Worm (Caenorhabditis elegans): Measurements from ENCODE around the gene byn-1.
A peak's percentile ranks its signal among the peaks of the same experiment; 100 is the strongest.

byn-1 gene

ce11 chrIII:6973682-6974081, 41.9 kb downstream of the byn-1 start, which contains the start of gene F31E3.2:
TSS of gene F31E3.2 (plus strand) at chrIII:6973982.
- TF ChIP-seq ceh-48 (tag; optimal IDR thresholded peaks at IDR 0.05) (peak; percentile 22), pax-1 (tag; optimal IDR thresholded peaks at IDR 0.05) (no peak)

- TF ChIP-seq pha-2 (tag; optimal IDR thresholded peaks at IDR 0.05) (no peak), ztf-16 (tag; optimal IDR thresholded peaks at IDR 0.05) (no peak), hlh-13 (GFP tag; optimal IDR thresholded peaks at IDR 0.05) (no peak), che-1 (tag; optimal IDR thresholded peaks at IDR 0.05) (no peak), gmeb-2 (tag; optimal IDR thresholded peaks at IDR 0.05) (no peak), sdc-2 (tag; optimal IDR thresholded peaks at IDR 0.05) (no peak), pha-4 (tag; optimal IDR thresholded peaks at IDR 0.05) (no peak), C08G9.2 (tag; optimal IDR thresholded peaks at IDR 0.05) (no peak), tbx-2 (tag; optimal IDR thresholded peaks at IDR 0.05) (no peak), nfya-1 (tag; optimal IDR thresholded peaks at IDR 0.05) (no peak), ttx-3 (tag; optimal IDR thresholded peaks at IDR 0.05) (no peak), ceh-18 (tag; optimal IDR thresholded peaks at IDR 0.05) (no peak), pat-9 (tag; optimal IDR thresholded peaks at IDR 0.05) (no peak), ceh-6 (GFP tag; optimal IDR thresholded peaks at IDR 0.05) (no peak), fax-1 (tag; optimal IDR thresholded peaks at IDR 0.05) (no peak), sox-4 (tag; optimal IDR thresholded peaks at IDR 0.05) (no peak), mec-3 (tag; optimal IDR thresholded peaks at IDR 0.05; ENCODE audit: borderline replicate concordance) (no peak), ceh-22 (tag; optimal IDR thresholded peaks at IDR 0.05) (no peak), K02D7.2 (tag; optimal IDR thresholded peaks at IDR 0.05) (no peak), C38D4.7 (GFP tag; optimal IDR thresholded peaks at IDR 0.05) (no peak)
Measured at ce11 chrIII:6974952-6975351, 43.2 kb downstream of the byn-1 start.

- no peak for TF ChIP-seq pha-2 (tag; optimal IDR thresholded peaks at IDR 0.05)
- peak; percentile 37 for TF ChIP-seq ceh-34 (tag; optimal IDR thresholded peaks at IDR 0.05)
- peak; percentile 60 for TF ChIP-seq tbx-2 (tag; optimal IDR thresholded peaks at IDR 0.05)
- peak; percentile 65 for TF ChIP-seq ceh-31 (tag; optimal IDR thresholded peaks at IDR 0.05)
- peak; percentile 10 for TF ChIP-seq pat-9 (tag; optimal IDR thresholded peaks at IDR 0.05)
- no peak for TF ChIP-seq ceh-22 (tag; optimal IDR thresholded peaks at IDR 0.05)
- peak; percentile 100 for TF ChIP-seq unc-55 (GFP tag; optimal IDR thresholded peaks at IDR 0.05)
- TF ChIP-seq hlh-8 (tag; optimal IDR thresholded peaks at IDR 0.05), result peak; percentile 94
- no peak for TF ChIP-seq nhr-232 (tag; optimal IDR thresholded peaks at IDR 0.05)
- no peak for TF ChIP-seq ets-4 (tag; optimal IDR thresholded peaks at IDR 0.05)
- no peak for TF ChIP-seq C38D4.7 (GFP tag; optimal IDR thresholded peaks at IDR 0.05)
- TF ChIP-seq elt-4 (tag; optimal IDR thresholded peaks at IDR 0.05), result no peak
- peak; percentile 62 for TF ChIP-seq ref-2 (tag; optimal IDR thresholded peaks at IDR 0.05)
- TF ChIP-seq npax-4 (tag; optimal IDR thresholded peaks at IDR 0.05), result no peak
- peak; percentile 56 for TF ChIP-seq hlh-30 (tag; optimal IDR thresholded peaks at IDR 0.05; ENCODE audit: insufficient read depth)
- no peak for TF ChIP-seq sox-2 (GFP tag; IDR thresholded peaks at IDR 0.05)
- TF ChIP-seq nhr-11 (tag; optimal IDR thresholded peaks at IDR 0.05), result no peak
- peak; percentile 18 for TF ChIP-seq ceh-18 (tag; optimal IDR thresholded peaks at IDR 0.05)
- TF ChIP-seq dmd-4 (tag; optimal IDR thresholded peaks at IDR 0.05; ENCODE audit: borderline replicate concordance), result no peak
- TF ChIP-seq rnt-1 (tag; optimal IDR thresholded peaks at IDR 0.05), result peak; percentile 39
- TF ChIP-seq ceh-19 (GFP tag; optimal IDR thresholded peaks at IDR 0.05), result no peak
- TF ChIP-seq nfya-1 (tag; optimal IDR thresholded peaks at IDR 0.05), result peak; percentile 60
Measured at ce11 chrIII:6978875-6979274, 47.1 kb downstream of the byn-1 start.

DNA sequence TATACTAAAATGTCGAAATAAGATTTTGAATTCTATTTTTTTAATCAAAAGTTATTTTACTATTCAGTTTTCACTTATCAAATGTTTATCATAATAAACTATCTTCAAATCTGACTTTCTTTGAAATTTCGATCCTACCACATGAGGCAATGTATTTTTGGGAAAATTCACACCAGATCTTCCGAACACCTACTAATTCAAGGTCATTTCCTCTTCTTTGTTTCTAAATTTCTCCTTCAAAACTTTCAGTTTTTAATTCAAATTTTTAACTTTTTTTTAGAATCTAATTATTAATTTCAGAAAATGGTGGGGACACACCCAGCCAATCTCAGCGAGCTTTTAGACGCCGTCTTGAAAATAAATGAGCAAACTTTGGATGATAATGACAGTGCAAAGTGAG, 47.8 kb downstream of the byn-1 start, which contains the start of gene ceh-20:
TSS of gene ceh-20 (plus strand) at position 301 of the 400 bp plus-strand sequence.
- TF ChIP-seq unc-86 (tag; optimal IDR thresholded peaks at IDR 0.05), result no peak
- TF ChIP-seq unc-55 (GFP tag; optimal IDR thresholded peaks at IDR 0.05), result no peak
- TF ChIP-seq Y22D7AL.16 (tag; optimal IDR thresholded peaks at IDR 0.05), result no peak
- TF ChIP-seq fax-1 (tag; optimal IDR thresholded peaks at IDR 0.05), result no peak
- no peak for TF ChIP-seq pax-1 (tag; optimal IDR thresholded peaks at IDR 0.05)
- TF ChIP-seq K02D7.2 (tag; optimal IDR thresholded peaks at IDR 0.05), result no peak
- TF ChIP-seq eyg-1 (tag; optimal IDR thresholded peaks at IDR 0.05), result no peak
- TF ChIP-seq ceh-14 (tag; optimal IDR thresholded peaks at IDR 0.05), result no peak
- TF ChIP-seq pha-4 (tag; optimal IDR thresholded peaks at IDR 0.05), result no peak
